Fruit fly (Drosophila melanogaster): Measurements from ENCODE around the gene CG3568.

CG3568 gene

dm6 chrX:4589951-4590771 lies 47.7 kb downstream of the CG3568 start (continued):
- TF ChIP-seq HHEX (GFP tag; optimal IDR thresholded peaks at IDR 0.05), result peak; percentile 78
- TF ChIP-seq gcm (GFP tag; optimal IDR thresholded peaks at IDR 0.05), result peak; percentile 26
- TF ChIP-seq CG10431 (GFP tag; optimal IDR thresholded peaks at IDR 0.05), result no peak
- TF ChIP-seq CG15479 (GFP tag; optimal IDR thresholded peaks at IDR 0.05), result no peak
- no peak for TF ChIP-seq tup (GFP tag; optimal IDR thresholded peaks at IDR 0.05)
- peak; percentile 4 for TF ChIP-seq Dad (GFP tag; optimal IDR thresholded peaks at IDR 0.05)
- no peak for TF ChIP-seq CG2129 (GFP tag; IDR thresholded peaks at IDR 0.05; ENCODE audit: partially characterized antibody)
- peak; percentile 28 for TF ChIP-seq mirr (GFP tag; optimal IDR thresholded peaks at IDR 0.05)
- peak; percentile 93 for TF ChIP-seq CG16815 (GFP tag; optimal IDR thresholded peaks at IDR 0.05)
- TF ChIP-seq z (GFP tag; IDR thresholded peaks at IDR 0.05), result no peak
- TF ChIP-seq CG15073 (GFP tag; optimal IDR thresholded peaks at IDR 0.05), result peak; percentile 4
- TF ChIP-seq CG12104 (GFP tag; optimal IDR thresholded peaks at IDR 0.05), result peak; percentile 30
- TF ChIP-seq inv (GFP tag; IDR thresholded peaks at IDR 0.05; ENCODE audit: partially characterized antibody), result no peak
- TF ChIP-seq luna (GFP tag; optimal IDR thresholded peaks at IDR 0.05), result no peak
- peak; percentile 78 for TF ChIP-seq caup (GFP tag; optimal IDR thresholded peaks at IDR 0.05; ENCODE audit: severe bottlenecking)
- peak; percentile 10 for TF ChIP-seq YL-1 (GFP tag; optimal IDR thresholded peaks at IDR 0.05)
- TF ChIP-seq CG7839 (tag; optimal IDR thresholded peaks at IDR 0.05), result peak; percentile 79
- TF ChIP-seq Rfx (GFP tag; IDR thresholded peaks at IDR 0.05), result peak; percentile 93
- TF ChIP-seq Dip3 (GFP tag; optimal IDR thresholded peaks at IDR 0.05), result no peak
- TF ChIP-seq p53 (GFP tag; optimal IDR thresholded peaks at IDR 0.05), result no peak
- TF ChIP-seq Lpt (GFP tag; optimal IDR thresholded peaks at IDR 0.05), result no peak
- no peak for TF ChIP-seq CG4282 (GFP tag; optimal IDR thresholded peaks at IDR 0.05)
- TF ChIP-seq Sry-δ (GFP tag; optimal IDR thresholded peaks at IDR 0.05), result no peak
- peak; percentile 41 for TF ChIP-seq Spps (tag; optimal IDR thresholded peaks at IDR 0.05)
- TF ChIP-seq Sin3A (optimal IDR thresholded peaks at IDR 0.05), result no peak
- TF ChIP-seq Mrtf (GFP tag; IDR thresholded peaks at IDR 0.05), result peak; percentile 87
- TF ChIP-seq CG10267 (tag; optimal IDR thresholded peaks at IDR 0.05), result peak; percentile 24
- no peak for TF ChIP-seq CG1792 (GFP tag; optimal IDR thresholded peaks at IDR 0.05)
- TF ChIP-seq CG6683 (GFP tag; optimal IDR thresholded peaks at IDR 0.05), result peak; percentile 46
- no peak for TF ChIP-seq CG3163 (GFP tag; optimal IDR thresholded peaks at IDR 0.05)
- TF ChIP-seq gt (GFP tag; IDR thresholded peaks at IDR 0.05), result peak; percentile 78
- TF ChIP-seq D (optimal IDR thresholded peaks at IDR 0.05), result no peak
- peak; percentile 73 for TF ChIP-seq D (GFP tag; optimal IDR thresholded peaks at IDR 0.05)
- peak; percentile 46; the same call in 1 of the 2 replicates for TF ChIP-seq CG10321 (GFP tag; IDR thresholded peaks at IDR 0.05)
- peak; percentile 70 for TF ChIP-seq CG6813 (GFP tag; optimal IDR thresholded peaks at IDR 0.05)
- peak; percentile 31 for TF ChIP-seq CG1832 (GFP tag; optimal IDR thresholded peaks at IDR 0.05)
- TF ChIP-seq usp (GFP tag; optimal IDR thresholded peaks at IDR 0.05), result no peak
- peak; percentile 10 for TF ChIP-seq grn (GFP tag; optimal IDR thresholded peaks at IDR 0.05)
- TF ChIP-seq CG8924 (tag; optimal IDR thresholded peaks at IDR 0.05), result peak; percentile 77
- TF ChIP-seq CG32532 (GFP tag; IDR thresholded peaks at IDR 0.05), result peak; percentile 92
- no peak for TF ChIP-seq amos (GFP tag; IDR thresholded peaks at IDR 0.05; ENCODE audit: partially characterized antibody)
- peak; percentile 96 for TF ChIP-seq vvl (GFP tag; IDR thresholded peaks at IDR 0.05)
- peak; percentile 81 for TF ChIP-seq az2 (GFP tag; optimal IDR thresholded peaks at IDR 0.05)
- TF ChIP-seq D19A (tag; optimal IDR thresholded peaks at IDR 0.05), result peak; percentile 56
- peak; percentile 91 for TF ChIP-seq CG34422 (GFP tag; IDR thresholded peaks at IDR 0.05)
- TF ChIP-seq Dll (GFP tag; IDR thresholded peaks at IDR 0.05; ENCODE audit: partially characterized antibody), result no peak
- peak; percentile 83 for TF ChIP-seq esg (GFP tag; conservative IDR thresholded peaks at IDR 0.05)
- peak; percentile 83 for TF ChIP-seq wor (GFP tag; IDR thresholded peaks at IDR 0.05)
- no peak for TF ChIP-seq ato (GFP tag; IDR thresholded peaks at IDR 0.05; ENCODE audit: partially characterized antibody)
- TF ChIP-seq CG34376 (GFP tag; optimal IDR thresholded peaks at IDR 0.05), result no peak
